Worm (Caenorhabditis elegans): ENCODE data around the gene nlp-51.

DNA sequence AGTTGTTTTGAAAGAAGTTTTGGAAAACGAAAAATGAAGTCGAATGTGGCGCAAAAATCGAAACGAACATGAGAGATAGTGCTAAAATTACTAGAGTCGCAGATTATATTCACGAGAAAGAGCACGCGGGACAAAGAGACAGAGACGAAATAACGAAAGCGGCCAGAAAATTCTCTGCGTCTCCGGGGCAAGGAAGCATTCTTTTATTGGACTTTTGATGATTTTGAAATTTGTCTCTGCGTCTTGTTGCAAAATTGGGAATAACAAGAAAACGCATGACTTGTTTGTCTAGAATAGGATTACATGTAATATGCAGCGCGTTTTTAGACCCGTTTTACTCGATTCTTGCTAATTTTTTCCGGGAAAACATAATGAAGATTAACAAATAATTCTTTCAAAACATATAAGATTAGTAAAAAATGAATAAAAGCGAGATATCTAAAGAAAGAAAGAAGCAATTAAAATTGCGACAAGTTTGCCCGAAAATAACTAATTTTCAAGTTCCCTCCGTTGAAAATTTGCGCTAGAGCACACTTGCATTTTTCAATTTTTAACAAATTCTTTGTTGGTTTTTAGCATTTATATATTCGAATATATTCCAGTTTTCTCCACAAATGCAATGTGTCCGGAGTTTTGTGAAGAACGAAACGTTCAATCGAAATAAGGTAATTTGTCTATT, 28.5 kb upstream of the nlp-51 start, which contains the start of the genes B0491.6 and pigm-1:
- TF ChIP-seq ceh-19 (GFP tag; optimal IDR thresholded peaks at IDR 0.05) (no peak), pax-1 (tag; optimal IDR thresholded peaks at IDR 0.05) (no peak)

Data from whole organism, late embryonic.